Fruit fly (Drosophila melanogaster) whole organism, pupa: ENCODE measurements around the gene Cyp308a1.

Experiments
- CG17806 ChIP-seq: fragments of 200-800 bp; sonication (Bioruptor generic); optimal IDR thresholded peaks from 2 replicates; lab custom pipeline; 2018; ENCODE audit warnings: missing biosample characterization, mild to moderate bottlenecking, missing genetic modification characterization, moderate library complexity
- CG8159 ChIP-seq: fragments of 200-800 bp; sonication (Bioruptor generic); optimal IDR thresholded peaks from 3 replicates; lab custom pipeline; 2018; ENCODE audit warnings: missing biosample characterization, mild to moderate bottlenecking, missing genetic modification characterization, moderate library complexity
- Pif1A ChIP-seq: fragments of 200-800 bp; sonication (Bioruptor generic); optimal IDR thresholded peaks from 3 replicates; lab custom pipeline; 2016; ENCODE audit warnings: missing biosample characterization, missing genetic modification characterization
- Pif1B ChIP-seq: fragments of 200-800 bp; sonication (Bioruptor generic); optimal IDR thresholded peaks from 3 replicates; lab custom pipeline; 2016; ENCODE audit warnings: missing biosample characterization, missing genetic modification characterization
- Snoo ChIP-seq: fragments of 200-800 bp; sonication (Bioruptor generic); optimal IDR thresholded peaks from 3 replicates; lab custom pipeline; 2017; ENCODE audit warnings: missing biosample characterization, mild to moderate bottlenecking, missing genetic modification characterization, inconsistent platforms
- gl ChIP-seq: fragments of 200-800 bp; sonication (Bioruptor generic); optimal IDR thresholded peaks from 2 replicates; lab custom pipeline; 2018; ENCODE audit warnings: missing biosample characterization, mild to moderate bottlenecking, missing genetic modification characterization

DNA sequence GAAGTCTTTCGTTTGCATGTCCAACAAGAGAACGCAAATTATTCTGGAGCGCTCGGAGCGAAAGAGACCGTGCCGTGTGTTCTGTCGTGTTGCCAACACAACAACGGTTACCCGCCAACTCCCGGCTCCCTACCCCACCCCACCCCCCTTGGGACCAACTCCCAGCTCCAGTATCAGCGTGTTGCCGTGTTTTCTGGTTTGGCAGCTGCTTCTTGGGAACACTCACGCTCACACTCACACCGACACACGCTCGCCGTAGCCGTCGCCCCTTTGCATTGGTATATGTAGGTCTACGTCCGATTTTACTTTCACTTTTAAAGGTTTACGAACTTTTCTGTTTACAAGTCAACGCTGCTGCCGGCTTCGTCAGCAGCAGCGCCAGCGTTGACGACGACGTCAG lies 34.4 kb upstream of the Cyp308a1 start:
- TF ChIP-seq Pif1A (GFP tag; lab: Kevin White, UChicago): no peak
- TF ChIP-seq CG17806 (tag; lab: Kevin White, UChicago): no peak
- TF ChIP-seq Snoo (tag; lab: Kevin White, UChicago): no peak
- TF ChIP-seq gl: no peak
- TF ChIP-seq CG8159 (tag; lab: Kevin White, UChicago): no peak
- TF ChIP-seq Pif1B (GFP tag; lab: Kevin White, UChicago): no peak
